Fruit fly (Drosophila melanogaster) Kc167 (cell line): Measurements from ENCODE around the gene CG1638.

ENCODE experiments used
- Sin3A ChIP-seq: fragments of >200 bp; optimal IDR thresholded peaks from 2 replicates; lab custom pipeline; 2018; ENCODE audit warnings: missing external identifiers
- h ChIP-seq: fragments of >200 bp; optimal IDR thresholded peaks from 3 replicates; lab custom pipeline; 2018; ENCODE audit warnings: missing external identifiers
- insv ChIP-seq: fragments of >200 bp; optimal IDR thresholded peaks from 3 replicates; lab custom pipeline; 2018; ENCODE audit warnings: missing external identifiers
- psq ChIP-seq: fragments of >200 bp; optimal IDR thresholded peaks from 2 replicates; lab custom pipeline; 2017; ENCODE audit warnings: missing external identifiers
- ttk ChIP-seq: sonication (Bioruptor generic); optimal IDR thresholded peaks from 2 replicates; lab custom pipeline; 2017; ENCODE audit warnings: missing external identifiers

- no peak for TF ChIP-seq ttk
- no peak for TF ChIP-seq h
- TF ChIP-seq psq (lab: Kevin White, UChicago) = no peak
- no peak for TF ChIP-seq Sin3A (lab: Kevin White, UChicago)
- no peak for TF ChIP-seq insv (lab: Kevin White, UChicago)
Observed at dm6 chr3R:31608030-31608429, 17.6 kb downstream of the CG1638 start.
